Fruit fly (Drosophila melanogaster) whole organism, adult: ENCODE data around the gene sds22.

Source experiments
- CG11617 ChIP-seq: fragments of 200-800 bp; sonication (Bioruptor generic); optimal IDR thresholded peaks from 2 replicates; lab custom pipeline; 2017; ENCODE audit warnings: mild to moderate bottlenecking, missing biosample characterization, missing genetic modification reagents, missing genetic modification characterization
- CG12768 ChIP-seq: fragments of 200-800 bp; sonication (Bioruptor generic); optimal IDR thresholded peaks from 2 replicates; lab custom pipeline; 2017; ENCODE audit warnings: missing biosample characterization, missing genetic modification characterization, mild to moderate bottlenecking, moderate library complexity, missing genetic modification reagents
- CG14711 ChIP-seq: fragments of 200-800 bp; sonication (Bioruptor generic); optimal IDR thresholded peaks from 2 replicates; lab custom pipeline; 2018; ENCODE audit warnings: missing biosample characterization, mild to moderate bottlenecking, missing genetic modification characterization, moderate library complexity
- CG1620 ChIP-seq: fragments of 200-800 bp; sonication (Bioruptor generic); optimal IDR thresholded peaks from 2 replicates; lab custom pipeline; 2016; ENCODE audit warnings: missing biosample characterization, missing genetic modification characterization
- CG33017 ChIP-seq: fragments of 200-800 bp; sonication (Bioruptor generic); optimal IDR thresholded peaks from 2 replicates; lab custom pipeline; 2018; ENCODE audit warnings: missing biosample characterization, mild to moderate bottlenecking, missing genetic modification characterization, moderate library complexity
- CG5204 ChIP-seq: fragments of 200-800 bp; sonication (Bioruptor generic); optimal IDR thresholded peaks from 2 replicates; lab custom pipeline; 2016; ENCODE audit warnings: missing biosample characterization, missing genetic modification characterization
- CG7045 ChIP-seq: fragments of 200-800 bp; sonication (Bioruptor generic); optimal IDR thresholded peaks from 2 replicates; lab custom pipeline; 2017; ENCODE audit warnings: missing biosample characterization, mild to moderate bottlenecking, missing genetic modification characterization
- CG7101 ChIP-seq: fragments of 200-800 bp; sonication (Bioruptor generic); optimal IDR thresholded peaks from 2 replicates; lab custom pipeline; 2018; ENCODE audit warnings: missing biosample characterization, mild to moderate bottlenecking, missing genetic modification characterization, moderate library complexity
- Clk ChIP-seq: fragments of 200-800 bp; sonication (Bioruptor generic); optimal IDR thresholded peaks from 2 replicates; lab custom pipeline; 2017; ENCODE audit warnings: missing biosample characterization, missing genetic modification characterization
- Crg-1 ChIP-seq: fragments of 200-800 bp; sonication (Bioruptor generic); optimal IDR thresholded peaks from 2 replicates; lab custom pipeline; 2016; ENCODE audit warnings: missing biosample characterization, missing genetic modification characterization
- Hr96 ChIP-seq: fragments of 200-800 bp; sonication (Bioruptor generic); optimal IDR thresholded peaks from 2 replicates; lab custom pipeline; 2016; ENCODE audit warnings: missing biosample characterization, missing genetic modification characterization
- Mnt ChIP-seq: fragments of 200-800 bp; sonication (Bioruptor generic); optimal IDR thresholded peaks from 2 replicates; lab custom pipeline; 2016; ENCODE audit warnings: missing biosample characterization, mild to moderate bottlenecking, missing genetic modification characterization
- bab1 ChIP-seq: fragments of 200-800 bp; sonication (Bioruptor generic); optimal IDR thresholded peaks from 3 replicates; lab custom pipeline; 2019; ENCODE audit warnings: missing biosample characterization, mild to moderate bottlenecking, missing genetic modification characterization, moderate library complexity
- cic ChIP-seq: fragments of 200-800 bp; sonication (Bioruptor generic); optimal IDR thresholded peaks from 2 replicates; lab custom pipeline; 2017; ENCODE audit warnings: missing biosample characterization, mild to moderate bottlenecking, missing genetic modification characterization, moderate library complexity
- cnc ChIP-seq, 2 experiments: fragments of >200 bp; optimal IDR thresholded peaks; 2 replicates each; lab custom pipeline; 2017
- kay ChIP-seq: fragments of 200-800 bp; sonication (Bioruptor generic); peaks from one replicate; lab custom pipeline; 2016; ENCODE audit warnings: missing biosample characterization, missing genetic modification characterization, borderline replicate concordance
- ovo ChIP-seq: fragments of 200-800 bp; sonication (Bioruptor generic); optimal IDR thresholded peaks from 2 replicates; lab custom pipeline; 2016; ENCODE audit warnings: missing biosample characterization, missing genetic modification characterization
- pad ChIP-seq: fragments of 200-800 bp; sonication (Bioruptor generic); optimal IDR thresholded peaks from 3 replicates; lab custom pipeline; 2017; ENCODE audit warnings: missing biosample characterization, missing genetic modification characterization, mild to moderate bottlenecking, moderate library complexity, missing genetic modification reagents
- tj ChIP-seq: fragments of 200-800 bp; sonication (Bioruptor generic); optimal IDR thresholded peaks from 3 replicates; lab custom pipeline; 2017; ENCODE audit warnings: missing biosample characterization, mild to moderate bottlenecking, missing genetic modification characterization, moderate library complexity
- toe ChIP-seq: fragments of 200-800 bp; sonication (Bioruptor generic); optimal IDR thresholded peaks from 2 replicates; lab custom pipeline; 2016; ENCODE audit warnings: missing biosample characterization, missing genetic modification characterization

sds22 gene

DNA sequence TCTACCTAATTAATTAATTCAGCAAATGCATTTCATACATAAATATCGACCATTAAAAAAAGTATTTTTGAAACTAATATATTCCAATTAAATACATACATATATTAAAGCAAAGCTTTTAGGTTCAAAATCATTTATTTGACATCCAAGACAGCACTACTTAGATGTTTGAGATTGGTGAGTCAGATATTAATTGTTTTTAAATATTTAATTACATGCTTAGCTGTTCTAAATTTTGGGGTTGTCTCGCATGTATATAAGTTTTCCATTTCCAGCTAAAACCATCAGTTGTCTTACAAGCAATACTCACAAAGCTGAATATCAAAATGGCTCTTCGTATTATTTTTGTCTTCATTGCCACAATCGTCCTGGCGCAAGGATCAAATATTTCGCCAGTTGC lies 27.1 kb downstream of the sds22 start, which contains the start of gene CG42834:
TSS of gene CG42834 (plus strand) at position 301 of the 400 bp plus-strand sequence.
- no peak for TF ChIP-seq Crg-1 (GFP tag; lab: Kevin White, UChicago)
- TF ChIP-seq Clk (GFP tag; lab: Kevin White, UChicago) = no peak
- no peak for TF ChIP-seq CG1620 (GFP tag; lab: Kevin White, UChicago)
- no peak for TF ChIP-seq Mnt
- no peak for TF ChIP-seq pad (GFP tag; lab: Kevin White, UChicago)
- no peak for TF ChIP-seq cnc (optimal IDR thresholded peaks at IDR 0.05; lab: Kevin White, UChicago)
- no peak for TF ChIP-seq CG33017
- no peak for TF ChIP-seq CG7101
- TF ChIP-seq Hr96 = no peak
- TF ChIP-seq CG11617 (GFP tag; lab: Kevin White, UChicago) = no peak
- TF ChIP-seq CG5204 (GFP tag; lab: Kevin White, UChicago) = no peak
- TF ChIP-seq CG7045 = no peak
- TF ChIP-seq cic = no peak
- TF ChIP-seq toe (GFP tag; lab: Kevin White, UChicago) = no peak
- TF ChIP-seq CG12768 (GFP tag; lab: Kevin White, UChicago) = no peak
- no peak for TF ChIP-seq CG14711 (tag; lab: Kevin White, UChicago)
- no peak for TF ChIP-seq bab1 (GFP tag; lab: Kevin White, UChicago)
- TF ChIP-seq tj (GFP tag; lab: Kevin White, UChicago) = no peak
- TF ChIP-seq ovo (GFP tag; lab: Kevin White, UChicago) = no peak

DNA sequence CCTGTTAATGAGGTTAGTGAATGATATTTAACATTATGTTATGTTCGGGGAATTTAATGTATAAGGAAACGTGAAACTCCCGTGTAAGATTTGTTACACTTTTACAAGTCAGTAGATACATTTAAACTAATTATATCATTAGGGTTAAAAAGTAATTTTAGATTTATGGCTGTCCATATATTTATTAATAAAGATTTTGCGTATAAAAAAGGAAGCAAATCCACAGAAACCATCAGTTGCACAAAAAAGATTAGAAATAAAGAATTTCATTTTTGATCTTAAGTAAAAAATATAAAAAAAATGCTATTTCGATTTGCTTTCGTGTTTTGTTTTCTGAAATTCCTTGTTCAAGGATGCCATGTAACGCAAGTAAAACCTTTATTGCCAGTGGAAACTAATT lies 28.9 kb downstream of the sds22 start, which contains the start of gene CG42835:
TSS of gene CG42835 (plus strand) at position 301 of the 400 bp plus-strand sequence.
- no peak for TF ChIP-seq Crg-1 (GFP tag; lab: Kevin White, UChicago)
- no peak for TF ChIP-seq Hr96

DNA sequence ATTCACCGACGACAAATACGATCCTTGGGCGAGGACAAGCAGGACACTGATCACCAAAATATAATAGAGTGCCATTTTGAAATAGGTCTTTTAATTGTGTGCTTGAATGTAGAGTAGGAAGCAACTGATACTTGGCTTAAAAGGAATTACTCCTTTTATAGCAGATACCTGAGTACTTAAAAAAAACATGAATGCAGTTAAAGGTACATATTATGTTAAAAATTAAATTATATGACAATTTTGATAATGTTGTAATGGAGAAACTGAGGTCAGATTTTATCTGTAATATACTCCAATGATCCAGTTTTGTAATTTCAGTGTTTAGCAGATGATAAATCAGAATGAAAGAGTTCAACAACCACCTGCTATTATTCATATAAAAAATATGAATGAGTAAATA lies 30.7 kb downstream of the sds22 start, which contains the start of gene CG14332:
TSS of gene CG14332 (minus strand) at position 101 of the 400 bp plus-strand sequence.
- no peak for TF ChIP-seq Crg-1 (GFP tag; lab: Kevin White, UChicago)
- no peak for TF ChIP-seq CG5204 (GFP tag; lab: Kevin White, UChicago)
- no peak for TF ChIP-seq cic
- no peak for TF ChIP-seq CG1620 (GFP tag; lab: Kevin White, UChicago)
- no peak for TF ChIP-seq tj (GFP tag; lab: Kevin White, UChicago)
- TF ChIP-seq CG7101 = no peak
- TF ChIP-seq CG12768 (GFP tag; lab: Kevin White, UChicago) = no peak
- TF ChIP-seq Mnt = no peak
- TF ChIP-seq kay (GFP tag; lab: Kevin White, UChicago) = no peak
- no peak for TF ChIP-seq CG7045
- TF ChIP-seq CG14711 (tag; lab: Kevin White, UChicago) = no peak
- TF ChIP-seq ovo (GFP tag; lab: Kevin White, UChicago) = no peak
- no peak for TF ChIP-seq CG33017

DNA sequence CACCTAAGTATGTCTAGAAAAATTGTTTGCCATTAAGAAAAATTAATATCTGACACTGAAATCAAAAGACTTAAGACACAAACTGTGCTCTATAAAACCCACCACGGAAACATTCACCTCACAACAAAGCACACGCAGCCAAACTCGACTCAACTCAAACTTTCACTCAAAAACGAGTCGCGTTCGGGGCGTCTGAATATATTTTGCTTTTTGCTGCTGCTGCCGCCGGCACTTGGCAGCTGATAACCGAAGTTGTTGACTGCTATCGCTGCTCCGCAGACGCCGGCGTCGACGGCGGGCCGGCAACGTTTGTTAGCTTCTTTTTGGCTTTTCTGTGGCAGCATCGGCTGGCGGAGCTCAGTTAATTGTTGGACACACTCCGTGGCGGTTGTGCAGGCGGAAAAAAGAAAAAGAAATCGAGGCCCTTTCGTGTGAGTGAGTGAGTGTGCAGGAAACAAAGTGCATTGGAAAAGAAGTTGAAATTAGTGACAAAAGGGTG lies 34.1 kb downstream of the sds22 start, which contains the start of gene cysu:
TSS of gene cysu (plus strand) at position 352 of the 499 bp plus-strand sequence.
- TF ChIP-seq kay (GFP tag; lab: Kevin White, UChicago) (no peak), CG33017 (no peak), cnc (optimal IDR thresholded peaks at IDR 0.05; lab: Kevin White, UChicago) (no peak), CG14711 (tag; lab: Kevin White, UChicago) (no peak), Hr96 (no peak), CG12768 (GFP tag; lab: Kevin White, UChicago) (no peak), CG1620 (GFP tag; lab: Kevin White, UChicago) (no peak), pad (GFP tag; lab: Kevin White, UChicago) (no peak), cic (no peak), bab1 (GFP tag; lab: Kevin White, UChicago) (no peak)

DNA sequence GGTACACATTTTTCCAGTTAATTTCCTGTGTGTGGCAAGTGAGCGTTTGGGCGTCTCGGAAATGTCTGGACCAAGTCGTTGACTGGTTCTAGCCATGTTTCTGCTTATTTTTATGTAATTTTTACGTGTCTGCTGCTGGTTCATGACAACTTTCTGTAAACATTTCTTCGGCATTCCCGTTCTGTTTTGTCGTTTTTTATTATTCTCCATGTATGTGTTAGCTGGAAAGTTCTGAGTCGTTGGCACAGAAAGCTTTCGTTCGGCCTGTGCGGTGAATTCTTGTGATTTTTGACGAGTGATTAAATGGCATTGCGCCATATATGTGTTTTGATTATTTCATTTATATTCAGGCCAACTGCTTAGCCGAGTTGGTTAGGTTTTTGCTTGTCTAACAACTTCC lies 34.9 kb downstream of the sds22 start:
- TF ChIP-seq CG11617 (GFP tag; lab: Kevin White, UChicago) (no peak), pad (GFP tag; lab: Kevin White, UChicago) (no peak), cnc (optimal IDR thresholded peaks at IDR 0.05; lab: Kevin White, UChicago) (no peak)

DNA sequence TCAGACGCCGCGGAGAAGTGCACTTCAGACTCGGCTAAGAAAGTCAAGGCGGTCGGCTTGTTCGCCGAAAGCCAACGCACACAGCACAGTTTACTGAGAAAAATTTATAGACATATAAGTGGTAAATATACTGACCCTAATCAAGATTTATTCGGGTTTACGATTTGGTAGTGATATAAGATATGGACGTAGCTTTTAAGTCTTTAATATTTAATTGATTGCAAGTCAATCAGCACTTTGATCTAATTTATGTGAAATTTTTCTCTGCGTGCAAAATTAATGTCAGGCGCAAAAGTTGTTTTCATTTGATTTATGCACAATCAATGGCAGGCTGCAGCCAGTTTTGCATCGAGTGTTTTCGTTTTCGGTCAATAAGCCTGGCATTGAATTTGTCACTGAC lies 39.1 kb downstream of the sds22 start:
- TF ChIP-seq kay (GFP tag; lab: Kevin White, UChicago) (no peak), toe (GFP tag; lab: Kevin White, UChicago) (no peak), cnc (optimal IDR thresholded peaks at IDR 0.05; lab: Kevin White, UChicago) (no peak), CG1620 (GFP tag; lab: Kevin White, UChicago) (no peak), CG14711 (tag; lab: Kevin White, UChicago) (no peak), pad (GFP tag; lab: Kevin White, UChicago) (no peak), ovo (GFP tag; lab: Kevin White, UChicago) (no peak), Hr96 (no peak), tj (GFP tag; lab: Kevin White, UChicago) (no peak), Crg-1 (GFP tag; lab: Kevin White, UChicago) (no peak), bab1 (GFP tag; lab: Kevin White, UChicago) (no peak), CG7045 (no peak), Clk (GFP tag; lab: Kevin White, UChicago) (no peak), CG12768 (GFP tag; lab: Kevin White, UChicago) (no peak)

DNA sequence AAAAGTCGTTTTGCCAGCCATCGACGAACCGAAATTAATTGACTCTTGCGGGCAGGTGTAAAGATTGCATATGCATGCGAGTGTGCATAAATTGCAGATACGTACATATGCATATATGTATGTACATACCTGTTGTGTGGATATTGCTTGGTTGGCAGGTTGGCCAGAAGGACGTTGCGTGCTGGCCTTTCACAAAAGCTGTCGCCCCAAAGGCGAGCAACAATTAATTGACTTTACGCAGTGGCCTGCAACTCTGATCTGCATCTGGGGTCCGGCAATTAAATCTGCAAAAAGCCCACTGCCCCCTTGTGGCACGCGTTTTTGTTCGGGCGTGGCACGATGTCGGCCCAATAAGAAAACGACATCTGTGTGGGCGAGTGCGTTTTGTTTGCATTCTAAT lies 41.7 kb downstream of the sds22 start:
- no peak for TF ChIP-seq cic
- TF ChIP-seq pad (GFP tag; lab: Kevin White, UChicago) = no peak
- no peak for TF ChIP-seq CG7045
- TF ChIP-seq CG1620 (GFP tag; lab: Kevin White, UChicago) = no peak
- no peak for TF ChIP-seq kay (GFP tag; lab: Kevin White, UChicago)
- TF ChIP-seq CG11617 (GFP tag; lab: Kevin White, UChicago) = no peak
- no peak for TF ChIP-seq Crg-1 (GFP tag; lab: Kevin White, UChicago)
- no peak for TF ChIP-seq cnc (optimal IDR thresholded peaks at IDR 0.05; lab: Kevin White, UChicago)
- no peak for TF ChIP-seq CG7101
- TF ChIP-seq Clk (GFP tag; lab: Kevin White, UChicago) = no peak
- TF ChIP-seq CG5204 (GFP tag; lab: Kevin White, UChicago) = no peak
- no peak for TF ChIP-seq ovo (GFP tag; lab: Kevin White, UChicago)
- TF ChIP-seq Hr96 = no peak
- no peak for TF ChIP-seq CG12768 (GFP tag; lab: Kevin White, UChicago)
- no peak for TF ChIP-seq CG33017
- TF ChIP-seq bab1 (GFP tag; lab: Kevin White, UChicago) = no peak
